Worm (Caenorhabditis elegans) whole organism, L3 larva: ENCODE results near the gene Y71H2AM.25.

Source experiments
- R02D3.7 ChIP-seq: fragments of 150-350 bp; optimal IDR thresholded peaks from 2 replicates; lab custom pipeline; 2014; ENCODE audit warnings: missing biosample characterization, missing genetic modification characterization
- aly-2 ChIP-seq: fragments of 150-350 bp; optimal IDR thresholded peaks from 2 replicates; lab custom pipeline; 2014; ENCODE audit warnings: missing biosample characterization, missing genetic modification characterization
- ama-1 ChIP-seq: fragments of 150-350 bp; optimal IDR thresholded peaks from 2 replicates; lab custom pipeline; 2018
- ceh-82 ChIP-seq: fragments of 150-350 bp; optimal IDR thresholded peaks from 2 replicates; lab custom pipeline; 2014; ENCODE audit warnings: missing biosample characterization, missing genetic modification characterization
- fos-1 ChIP-seq: fragments of 150-350 bp; optimal IDR thresholded peaks from 2 replicates; lab custom pipeline; 2014; ENCODE audit warnings: missing biosample characterization, missing genetic modification characterization
- hmg-11 ChIP-seq: sonication (generic microtip); optimal IDR thresholded peaks from 2 replicates; lab custom pipeline; 2016; ENCODE audit warnings: missing genetic modification characterization, missing compliant biosample characterization
- jun-1 ChIP-seq: fragments of 150-350 bp; optimal IDR thresholded peaks from 2 replicates; lab custom pipeline; 2014; ENCODE audit warnings: missing biosample characterization, missing genetic modification reagents, missing genetic modification characterization
- mdl-1 ChIP-seq: fragments of 150-350 bp; optimal IDR thresholded peaks from 2 replicates; lab custom pipeline; 2014; ENCODE audit warnings: missing biosample characterization, missing genetic modification characterization
- nhr-77 ChIP-seq: fragments of 150-350 bp; optimal IDR thresholded peaks from 2 replicates; lab custom pipeline; 2014; ENCODE audit warnings: missing biosample characterization, missing genetic modification characterization
- pha-4 ChIP-seq: fragments of 150-350 bp; optimal IDR thresholded peaks from 2 replicates; lab custom pipeline; 2014; ENCODE audit warnings: missing biosample characterization, missing genetic modification reagents, missing genetic modification characterization
- unc-39 ChIP-seq: sonication (generic microtip); optimal IDR thresholded peaks from 4 replicates; lab custom pipeline; 2017; ENCODE audit warnings: missing biosample characterization, missing genetic modification characterization
- unc-62 ChIP-seq: fragments of 150-350 bp; sonication (generic microtip); optimal IDR thresholded peaks from 4 replicates; lab custom pipeline; 2014; ENCODE audit warnings: missing biosample characterization, missing genetic modification reagents, missing genetic modification characterization
- zag-1 ChIP-seq: fragments of 150-350 bp; optimal IDR thresholded peaks from 2 replicates; lab custom pipeline; 2014; ENCODE audit warnings: missing biosample characterization, missing genetic modification characterization

DNA sequence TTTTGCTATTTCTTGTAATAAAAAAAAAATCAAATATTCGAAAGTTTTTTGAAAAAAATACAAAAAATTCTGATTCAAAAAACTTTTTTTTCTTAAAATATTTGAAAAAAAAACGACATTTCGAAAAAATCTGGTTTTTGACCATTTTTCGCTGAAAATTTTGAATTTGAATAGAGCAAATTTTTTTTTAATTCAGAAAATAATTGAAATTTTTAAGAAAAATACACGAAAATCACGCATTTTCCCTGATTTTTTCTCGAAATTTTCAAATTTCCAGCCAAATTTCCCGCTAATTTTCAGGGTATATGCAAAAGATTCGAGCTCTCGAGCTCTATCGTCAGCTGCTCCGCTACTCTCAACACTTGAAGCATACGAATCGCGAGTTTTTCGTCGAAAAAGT lies 24.5 kb downstream of the Y71H2AM.25 start, which contains the start of gene Y71H2AM.1:
- TF ChIP-seq pha-4 (tag; lab: Kevin White, UChicago) = no peak
- TF ChIP-seq ama-1 = no peak
- no peak for TF ChIP-seq unc-39 (tag; lab: Kevin White, UChicago)
- TF ChIP-seq jun-1 = no peak
- TF ChIP-seq unc-62 (GFP tag; lab: Kevin White, UChicago) = no peak
- no peak for TF ChIP-seq hmg-11 (tag; lab: Kevin White, UChicago)
- TF ChIP-seq fos-1 = no peak
- TF ChIP-seq ceh-82 = no peak
- TF ChIP-seq zag-1 = no peak
- no peak for TF ChIP-seq aly-2 (tag; lab: Kevin White, UChicago)
- no peak for TF ChIP-seq nhr-77 (tag; lab: Kevin White, UChicago)
- TF ChIP-seq mdl-1 = no peak
- TF ChIP-seq R02D3.7 (tag; lab: Kevin White, UChicago) = no peak
